Fruit fly (Drosophila melanogaster) whole organism, wandering third instar larva: ENCODE data around the gene CG6785.

Experiments
- CG9705 ChIP-seq: fragments of 200-800 bp; sonication (Bioruptor generic); optimal IDR thresholded peaks from 2 replicates; lab custom pipeline; 2018; ENCODE audit warnings: missing biosample characterization, mild to moderate bottlenecking, missing genetic modification characterization
- CrebA ChIP-seq: fragments of 200-800 bp; sonication (Bioruptor generic); optimal IDR thresholded peaks from 2 replicates; lab custom pipeline; 2016; ENCODE audit warnings: missing biosample characterization, mild to moderate bottlenecking, missing genetic modification characterization, borderline replicate concordance
- Dif ChIP-seq: fragments of 200-275, 200-300 bp; sonication (Bioruptor generic); optimal IDR thresholded peaks from 2 replicates; lab custom pipeline; 2018; ENCODE audit warnings: missing biosample characterization, missing genetic modification characterization; ENCODE audit not compliant: partially characterized antibody
- GATAd ChIP-seq: sonication (Bioruptor generic); optimal IDR thresholded peaks from 2 replicates; lab custom pipeline; 2016; ENCODE audit warnings: missing biosample characterization, missing genetic modification characterization
- Hnf4 ChIP-seq: fragments of 200-800 bp; sonication (Bioruptor generic); optimal IDR thresholded peaks from 2 replicates; lab custom pipeline; 2016; ENCODE audit warnings: missing biosample characterization, mild to moderate bottlenecking, missing genetic modification characterization
- Hr78 ChIP-seq: fragments of >200 bp; optimal IDR thresholded peaks from 2 replicates; lab custom pipeline; 2017; ENCODE audit warnings: missing biosample characterization, missing genetic modification characterization
- Jra ChIP-seq: sonication (Bioruptor generic); optimal IDR thresholded peaks from 2 replicates; lab custom pipeline; 2016; ENCODE audit warnings: missing biosample characterization, missing genetic modification characterization
- Mio ChIP-seq: sonication (Bioruptor generic); optimal IDR thresholded peaks from 2 replicates; lab custom pipeline; 2016; ENCODE audit warnings: missing biosample characterization, missing genetic modification characterization
- OdsH ChIP-seq: fragments of 200-800 bp; sonication (Bioruptor generic); optimal IDR thresholded peaks from 2 replicates; lab custom pipeline; 2016; ENCODE audit warnings: missing biosample characterization, mild to moderate bottlenecking, missing genetic modification characterization
- Rel ChIP-seq, 2 experiments: fragments of 200-800 bp; sonication (Bioruptor generic) in 1 of 2; optimal IDR thresholded peaks; 2 replicates in 1 of 2; 3 replicates in 1 of 2; lab custom pipeline; 2016 to 2019; ENCODE audit warnings: mild to moderate bottlenecking in 2 of 2, missing biosample characterization in 2 of 2, missing genetic modification characterization in 2 of 2, moderate library complexity in 1 of 2
- Sp1 ChIP-seq: fragments of 200-800 bp; sonication (Bioruptor generic); optimal IDR thresholded peaks from 3 replicates; lab custom pipeline; 2019; ENCODE audit warnings: missing biosample characterization, mild to moderate bottlenecking, missing genetic modification characterization, moderate library complexity
- br ChIP-seq: fragments of 200-800 bp; sonication (Bioruptor generic); optimal IDR thresholded peaks from 2 replicates; lab custom pipeline; 2016; ENCODE audit warnings: missing biosample characterization, missing genetic modification characterization
- brk ChIP-seq: fragments of 200-800 bp; sonication (Bioruptor generic); optimal IDR thresholded peaks from 2 replicates; lab custom pipeline; 2016; ENCODE audit warnings: missing biosample characterization, mild to moderate bottlenecking, missing genetic modification characterization
- dl ChIP-seq, 2 experiments: fragments of 175-275, 200-275 bp in 1 of 2; fragments of 200-275 bp in 1 of 2; sonication (Bioruptor generic); optimal IDR thresholded peaks; lab custom pipeline; 2018; ENCODE audit warnings: mild to moderate bottlenecking in 2 of 2, missing biosample characterization in 2 of 2, missing genetic modification characterization in 2 of 2, moderate library complexity in 2 of 2; ENCODE audit not compliant: partially characterized antibody in 2 of 2, insufficient read depth in 1 of 2
- dmrt93B ChIP-seq: fragments of 200-800 bp; sonication (Bioruptor generic); optimal IDR thresholded peaks from 2 replicates; lab custom pipeline; 2018; ENCODE audit warnings: missing biosample characterization, mild to moderate bottlenecking, missing genetic modification characterization
- dsf ChIP-seq: sonication (Bioruptor generic); optimal IDR thresholded peaks from 2 replicates; lab custom pipeline; 2016; ENCODE audit warnings: missing biosample characterization, missing genetic modification characterization, borderline replicate concordance
- ey ChIP-seq: fragments of 200-800 bp; sonication (Bioruptor generic); optimal IDR thresholded peaks from 2 replicates; lab custom pipeline; 2016; ENCODE audit warnings: missing biosample characterization, missing genetic modification characterization
- foxo ChIP-seq, 2 experiments: fragments of 200-800 bp; sonication (Bioruptor generic); optimal IDR thresholded peaks; 2 replicates in 1 of 2; 3 replicates in 1 of 2; lab custom pipeline; 2016 to 2017; ENCODE audit warnings: missing biosample characterization in 2 of 2, missing genetic modification characterization in 2 of 2
- fru ChIP-seq: fragments of 200-800 bp; sonication (Bioruptor generic); optimal IDR thresholded peaks from 3 replicates; lab custom pipeline; 2016; ENCODE audit warnings: missing biosample characterization, mild to moderate bottlenecking, missing genetic modification characterization
- h ChIP-seq: fragments of 200-800 bp; sonication (Bioruptor generic); optimal IDR thresholded peaks from 3 replicates; lab custom pipeline; 2016; ENCODE audit warnings: missing biosample characterization, mild to moderate bottlenecking, missing genetic modification characterization
- pan ChIP-seq: fragments of >200 bp; optimal IDR thresholded peaks from 2 replicates; lab custom pipeline; 2017
- psq ChIP-seq: fragments of 200-800 bp; sonication (Bioruptor generic); optimal IDR thresholded peaks from 3 replicates; lab custom pipeline; 2017; ENCODE audit warnings: missing biosample characterization, mild to moderate bottlenecking, missing genetic modification characterization, moderate library complexity
- rgr ChIP-seq: fragments of 200-800 bp; sonication (Bioruptor generic); optimal IDR thresholded peaks from 3 replicates; lab custom pipeline; 2016; ENCODE audit warnings: missing biosample characterization, mild to moderate bottlenecking, missing genetic modification characterization
- sage ChIP-seq: fragments of 200-800 bp; sonication (Bioruptor generic); optimal IDR thresholded peaks from 2 replicates; lab custom pipeline; 2016; ENCODE audit warnings: missing biosample characterization, mild to moderate bottlenecking, missing genetic modification characterization
- sv ChIP-seq: fragments of 200-800 bp; sonication (Bioruptor generic); optimal IDR thresholded peaks from 3 replicates; lab custom pipeline; 2016; ENCODE audit warnings: missing biosample characterization, missing genetic modification characterization
- tai ChIP-seq: sonication (Bioruptor generic); optimal IDR thresholded peaks from 2 replicates; lab custom pipeline; 2016; ENCODE audit warnings: missing biosample characterization, missing genetic modification characterization
- usp ChIP-seq: fragments of >200 bp; optimal IDR thresholded peaks from 2 replicates; lab custom pipeline; 2017; ENCODE audit warnings: missing biosample characterization, missing genetic modification characterization
- woc ChIP-seq: sonication (Bioruptor generic); optimal IDR thresholded peaks from 2 replicates; lab custom pipeline; 2016; ENCODE audit warnings: missing biosample characterization, mild to moderate bottlenecking, missing genetic modification characterization

Gene CG6785

DNA sequence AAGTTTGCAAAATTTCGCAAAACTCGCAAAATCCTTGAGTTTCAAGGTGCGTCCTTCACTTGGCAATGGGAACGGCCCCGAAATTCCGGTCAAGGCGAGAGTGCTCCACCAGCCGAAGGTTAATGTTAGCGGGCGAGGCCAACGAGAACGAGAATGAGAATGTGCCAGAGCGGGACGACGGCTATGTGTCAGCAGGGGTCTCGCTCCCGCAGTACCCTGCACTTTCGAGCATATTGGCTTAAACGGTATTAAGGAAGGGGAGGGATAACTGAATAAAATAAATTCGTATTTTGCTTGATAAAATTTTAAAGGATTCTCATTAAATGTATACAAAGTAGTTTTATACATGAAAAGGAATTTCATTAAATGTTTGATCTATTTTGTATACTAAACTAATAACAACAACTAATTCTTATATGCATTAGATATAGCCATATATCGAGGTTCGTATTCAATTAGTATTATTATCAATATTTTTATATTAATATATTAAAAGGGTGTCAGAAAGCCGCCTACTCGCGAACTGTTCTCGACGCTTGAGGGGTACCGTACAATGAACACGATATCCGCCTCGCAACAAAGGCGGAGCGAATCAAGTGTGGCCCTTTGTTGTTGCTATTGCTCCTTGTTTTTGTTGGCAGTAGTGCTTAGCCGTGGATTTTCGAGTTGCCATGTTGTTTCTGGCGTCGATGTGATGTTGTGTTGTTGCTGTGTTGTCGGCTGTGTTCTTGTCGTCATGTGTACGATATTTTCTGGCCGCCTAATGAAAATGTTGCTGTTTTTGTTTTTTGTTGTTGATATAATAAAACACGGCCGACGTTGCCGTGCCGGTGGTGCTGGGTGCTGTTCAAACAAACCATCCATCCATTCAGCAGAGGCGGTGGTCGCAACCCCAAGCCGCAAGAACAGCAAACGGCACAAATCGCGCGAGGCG lies 38.3 kb downstream of the CG6785 start (continued):
- TF ChIP-seq Rel (GFP tag; optimal IDR thresholded peaks at IDR 0.05; lab: Kevin White, UChicago) (no peak), Rel (tag; optimal IDR thresholded peaks at IDR 0.05; lab: Kevin White, UChicago) (peak; percentile 87), Jra (GFP tag; lab: Kevin White, UChicago) (no peak), sage (GFP tag; lab: Kevin White, UChicago) (peak; percentile 77), GATAd (no peak), dsf (GFP tag; lab: Kevin White, UChicago) (no peak), dmrt93B (peak; percentile 86), Mio (GFP tag; lab: Kevin White, UChicago) (no peak), ey (peak; percentile 54)

DNA sequence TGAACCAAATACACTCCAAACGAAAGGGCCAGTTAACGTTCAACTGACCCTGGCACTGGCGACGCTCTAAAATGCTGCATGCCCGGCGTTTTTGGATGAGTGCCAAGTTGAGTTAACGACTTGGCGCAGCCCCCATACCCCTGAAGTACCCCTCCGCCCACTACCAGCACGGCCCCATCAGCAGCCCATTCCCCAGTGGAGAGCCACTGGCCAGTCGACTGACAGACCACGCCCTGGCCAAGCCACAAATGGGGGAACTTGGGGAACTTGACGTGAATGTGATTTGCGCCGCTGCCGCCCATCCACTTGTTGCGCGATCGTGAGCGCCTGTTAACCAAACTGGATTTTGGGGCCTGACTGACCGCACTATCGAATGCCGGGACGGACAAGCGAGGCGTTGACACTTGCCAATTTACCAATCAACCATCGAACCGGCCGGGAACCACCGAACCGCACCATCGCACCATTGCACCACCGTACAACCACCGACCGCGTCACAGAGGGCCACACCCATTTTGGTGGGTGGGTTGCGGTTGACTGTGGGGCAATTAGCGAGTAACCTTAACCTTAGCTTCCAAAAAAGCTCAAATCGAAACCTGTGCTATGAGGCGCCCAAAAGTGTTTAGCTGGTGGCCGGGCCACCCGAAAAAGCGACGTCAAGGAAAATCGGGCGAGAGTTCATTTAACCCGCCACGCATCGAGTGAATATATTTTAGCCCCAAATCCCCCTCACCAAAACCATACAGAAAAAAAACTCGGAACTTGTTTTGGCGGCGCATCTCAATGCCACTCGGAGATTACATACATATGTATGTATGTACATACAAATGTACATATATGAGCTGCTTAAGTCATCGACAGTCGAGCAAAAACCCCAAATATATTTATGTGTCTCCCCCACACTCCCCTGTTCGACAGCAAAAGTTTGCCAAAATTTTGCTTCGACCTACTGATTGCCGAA lies 39.3 kb downstream of the CG6785 start:
- TF ChIP-seq Rel (GFP tag; optimal IDR thresholded peaks at IDR 0.05; lab: Kevin White, UChicago) (no peak), Rel (tag; optimal IDR thresholded peaks at IDR 0.05; lab: Kevin White, UChicago) (peak; percentile 100), Hr78 (GFP tag; lab: Kevin White, UChicago) (no peak), psq (peak; percentile 5), Dif (GFP tag; lab: Kevin White, UChicago) (no peak), ey (no peak), usp (no peak), brk (no peak), dsf (GFP tag; lab: Kevin White, UChicago) (no peak), CG9705 (GFP tag; lab: Kevin White, UChicago) (no peak), CrebA (GFP tag; lab: Kevin White, UChicago) (no peak), Sp1 (GFP tag; lab: Kevin White, UChicago) (peak; percentile 27), pan (no peak), dl (GFP tag; optimal IDR thresholded peaks at IDR 0.05; lab: Kevin White, UChicago; ENCODE audit: insufficient read depth in 1 of 2, partially characterized antibody in 2 of 2) (peak; percentile 59 to 62), rgr (GFP tag; lab: Kevin White, UChicago) (peak; percentile 1), Hnf4 (GFP tag; lab: Kevin White, UChicago) (no peak), h (GFP tag; lab: Kevin White, UChicago) (no peak), sage (GFP tag; lab: Kevin White, UChicago) (peak; percentile 53), OdsH (GFP tag; lab: Kevin White, UChicago) (no peak), Jra (GFP tag; lab: Kevin White, UChicago) (peak; percentile 40), br (GFP tag; lab: Kevin White, UChicago) (peak; percentile 59), woc (no peak), fru (GFP tag; lab: Kevin White, UChicago) (peak; percentile 23)
- TF ChIP-seq, all 38 proteins: peak for 9

DNA sequence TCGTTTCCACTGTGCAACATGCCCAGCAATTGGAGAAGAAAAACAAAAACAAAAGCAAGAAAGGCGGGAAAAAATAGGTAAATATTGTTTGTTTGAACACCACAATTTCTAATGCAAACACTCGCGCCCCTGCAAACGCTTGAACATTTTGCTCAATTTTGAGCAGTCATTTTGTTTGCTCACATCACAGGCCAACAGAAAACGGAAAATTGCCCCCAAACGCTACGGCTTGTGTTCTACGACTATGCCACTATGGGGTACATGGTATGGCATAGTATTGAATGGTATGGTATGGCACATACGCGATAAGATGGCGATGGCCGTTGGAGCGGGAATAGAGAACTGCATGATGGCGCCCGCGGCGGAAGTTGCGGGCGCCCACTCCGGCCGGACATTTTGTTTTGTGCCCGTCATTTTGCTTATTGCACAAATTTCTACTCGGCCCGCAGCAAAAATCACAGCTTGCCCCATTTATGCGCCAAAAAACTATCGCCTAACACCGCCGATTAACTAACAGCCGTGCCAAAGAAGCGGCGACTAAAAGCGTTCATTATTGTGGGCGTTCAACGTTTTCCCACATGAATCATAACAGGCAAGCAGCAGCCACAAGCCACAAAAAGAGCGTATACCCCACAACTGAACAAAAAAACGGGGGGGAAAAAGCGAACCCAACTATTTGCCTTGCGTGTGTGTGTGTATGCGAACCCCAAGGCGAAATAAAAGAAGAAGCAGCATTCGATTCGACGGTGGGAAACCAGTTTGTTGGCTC lies 40.6 kb downstream of the CG6785 start:
- peak in 1 of 2 experiments; percentile 22 for TF ChIP-seq foxo (GFP tag; optimal IDR thresholded peaks at IDR 0.05; lab: Kevin White, UChicago)
- peak; percentile 44 for TF ChIP-seq OdsH (GFP tag; lab: Kevin White, UChicago)
- no peak for TF ChIP-seq tai
- peak; percentile 11 for TF ChIP-seq rgr (GFP tag; lab: Kevin White, UChicago)
- TF ChIP-seq psq = no peak
- TF ChIP-seq sv (GFP tag; lab: Kevin White, UChicago) = peak; percentile 28
- peak in 1 of 2 experiments; percentile 31 for TF ChIP-seq dl (GFP tag; optimal IDR thresholded peaks at IDR 0.05; lab: Kevin White, UChicago; ENCODE audit: insufficient read depth in 1 of 2, partially characterized antibody in 2 of 2)
